Fruit fly (Drosophila melanogaster): ENCODE data around the gene CG12716.

- TF ChIP-seq psq (optimal IDR thresholded peaks at IDR 0.05) (no peak), Myc (optimal IDR thresholded peaks at IDR 0.05) (no peak), ttk (optimal IDR thresholded peaks at IDR 0.05) (no peak), h (optimal IDR thresholded peaks at IDR 0.05) (no peak)
These were observed 8.2 kb upstream of the CG12716 start, which contains the start of gene CG32643 for dm6 chrX:12984224-12984623.
